Worm (Caenorhabditis elegans) whole organism, late embryonic: ENCODE data around the gene nhr-118.

Experiments used
- C08G9.2 ChIP-seq: sonication (generic microtip); optimal IDR thresholded peaks from 2 replicates; lab custom pipeline; 2016; ENCODE audit warnings: mild to moderate bottlenecking, missing genetic modification characterization, moderate library complexity, missing compliant biosample characterization
- F13H6.1 ChIP-seq: sonication (generic microtip); optimal IDR thresholded peaks from 2 replicates; lab custom pipeline; 2016; ENCODE audit warnings: missing genetic modification characterization, missing compliant biosample characterization
- T23F11.4 ChIP-seq: fragments of 200-800 bp; sonication (Bioruptor generic); optimal IDR thresholded peaks from 2 replicates; lab custom pipeline; 2018; ENCODE audit warnings: mild to moderate bottlenecking, missing genetic modification characterization, missing compliant biosample characterization
- ama-1 ChIP-seq: fragments of 150-350 bp; optimal IDR thresholded peaks from 2 replicates; lab custom pipeline; 2014
- ceh-14 ChIP-seq: sonication (generic microtip); optimal IDR thresholded peaks from 2 replicates; lab custom pipeline; 2016; ENCODE audit warnings: missing genotype, missing genetic modification characterization, missing compliant biosample characterization
- ceh-2 ChIP-seq: sonication (generic microtip); optimal IDR thresholded peaks from 2 replicates; lab custom pipeline; 2016; ENCODE audit warnings: missing genotype, missing genetic modification characterization, missing compliant biosample characterization
- ceh-24 ChIP-seq: sonication (generic microtip); optimal IDR thresholded peaks from 2 replicates; lab custom pipeline; 2016; ENCODE audit warnings: mild to moderate bottlenecking, missing genetic modification characterization, missing compliant biosample characterization
- ceh-30 ChIP-seq: fragments of 150-350 bp; optimal IDR thresholded peaks from 2 replicates; lab custom pipeline; 2014; ENCODE audit warnings: missing biosample characterization, missing genetic modification characterization
- ceh-31 ChIP-seq: sonication (generic microtip); optimal IDR thresholded peaks from 2 replicates; lab custom pipeline; 2016; ENCODE audit warnings: missing genetic modification characterization, missing compliant biosample characterization
- ceh-45 ChIP-seq: fragments of 200-800 bp; sonication (Bioruptor generic); IDR thresholded peaks from 2 replicates; pipeline ENCODE4 v1.3.6; 2022; ENCODE audit warnings: missing genetic modification reagents, missing genetic modification characterization, missing compliant biosample characterization
- ceh-48 ChIP-seq: sonication (generic microtip); optimal IDR thresholded peaks from 2 replicates; lab custom pipeline; 2016; ENCODE audit warnings: missing genetic modification characterization, inconsistent platforms, missing compliant biosample characterization
- ceh-6 ChIP-seq: fragments of 200-800 bp; sonication (Bioruptor generic); optimal IDR thresholded peaks from 2 replicates; lab custom pipeline; 2018; ENCODE audit warnings: mild to moderate bottlenecking, missing genetic modification characterization, missing compliant biosample characterization
- dve-1 ChIP-seq: sonication (generic microtip); optimal IDR thresholded peaks from 2 replicates; lab custom pipeline; 2017; ENCODE audit warnings: antibody characterized with exemption, mild to moderate bottlenecking, missing genetic modification characterization, missing compliant biosample characterization
- elt-2 ChIP-seq: sonication (generic microtip); optimal IDR thresholded peaks from 2 replicates; lab custom pipeline; 2016; ENCODE audit warnings: missing genetic modification reagents, missing genetic modification characterization, missing compliant biosample characterization
- elt-4 ChIP-seq: sonication (generic microtip); optimal IDR thresholded peaks from 2 replicates; lab custom pipeline; 2016; ENCODE audit warnings: missing genetic modification characterization, missing compliant biosample characterization
- ets-4 ChIP-seq: sonication (generic microtip); optimal IDR thresholded peaks from 2 replicates; lab custom pipeline; 2016; ENCODE audit warnings: missing genetic modification characterization, missing compliant biosample characterization
- eyg-1 ChIP-seq: sonication (generic microtip); optimal IDR thresholded peaks from 2 replicates; lab custom pipeline; 2016; ENCODE audit warnings: missing genotype, missing genetic modification characterization, missing compliant biosample characterization
- fkh-6 ChIP-seq: sonication (generic microtip); optimal IDR thresholded peaks from 2 replicates; lab custom pipeline; 2016; ENCODE audit warnings: missing genetic modification characterization, missing compliant biosample characterization
- gmeb-2 ChIP-seq: sonication (generic microtip); optimal IDR thresholded peaks from 2 replicates; lab custom pipeline; 2016; ENCODE audit warnings: missing genetic modification characterization, inconsistent platforms, missing compliant biosample characterization
- hlh-13 ChIP-seq: fragments of 200-800 bp; sonication (Bioruptor generic); optimal IDR thresholded peaks from 2 replicates; lab custom pipeline; 2018; ENCODE audit warnings: mild to moderate bottlenecking, missing genetic modification characterization, missing compliant biosample characterization
- hlh-15 ChIP-seq: sonication (generic microtip); optimal IDR thresholded peaks from 2 replicates; lab custom pipeline; 2016; ENCODE audit warnings: missing genetic modification characterization, missing compliant biosample characterization
- hlh-30 ChIP-seq: sonication (generic microtip); optimal IDR thresholded peaks from 2 replicates; lab custom pipeline; 2017; ENCODE audit warnings: antibody characterized with exemption, missing genetic modification characterization, missing compliant biosample characterization; ENCODE audit not compliant: insufficient read depth
- hlh-6 ChIP-seq: sonication (generic microtip); optimal IDR thresholded peaks from 2 replicates; lab custom pipeline; 2016; ENCODE audit warnings: missing genotype, missing genetic modification characterization, missing compliant biosample characterization
- lim-6 ChIP-seq: sonication (generic microtip); optimal IDR thresholded peaks from 2 replicates; lab custom pipeline; 2016; ENCODE audit warnings: missing genetic modification characterization, missing compliant biosample characterization
- lin-11 ChIP-seq: fragments of 200-800 bp; sonication (Bioruptor generic); optimal IDR thresholded peaks from 2 replicates; lab custom pipeline; 2018; ENCODE audit warnings: mild to moderate bottlenecking, missing genetic modification characterization, missing compliant biosample characterization
- nfya-1 ChIP-seq: sonication (generic microtip); optimal IDR thresholded peaks from 2 replicates; lab custom pipeline; 2017; ENCODE audit warnings: missing genetic modification characterization, mild to moderate bottlenecking, missing compliant biosample characterization, antibody characterized with exemption, moderate library complexity
- nhr-232 ChIP-seq: sonication (generic microtip); optimal IDR thresholded peaks from 2 replicates; lab custom pipeline; 2016; ENCODE audit warnings: missing genetic modification characterization, missing compliant biosample characterization
- npax-4 ChIP-seq: sonication (generic microtip); optimal IDR thresholded peaks from 2 replicates; lab custom pipeline; 2016; ENCODE audit warnings: missing genetic modification characterization, missing compliant biosample characterization
- odd-2 ChIP-seq: sonication (generic microtip); optimal IDR thresholded peaks from 2 replicates; lab custom pipeline; 2017; ENCODE audit warnings: antibody characterized with exemption, mild to moderate bottlenecking, missing genetic modification characterization, missing compliant biosample characterization
- pag-3 ChIP-seq: sonication (generic microtip); optimal IDR thresholded peaks from 2 replicates; lab custom pipeline; 2016; ENCODE audit warnings: missing compliant biosample characterization, missing genetic modification characterization, borderline replicate concordance
- pat-9 ChIP-seq: fragments of 200-800 bp; sonication (Bioruptor generic); optimal IDR thresholded peaks from 2 replicates; lab custom pipeline; 2018; ENCODE audit warnings: mild to moderate bottlenecking, missing genetic modification characterization, moderate library complexity, missing compliant biosample characterization
- pha-2 ChIP-seq: sonication (generic microtip); optimal IDR thresholded peaks from 2 replicates; lab custom pipeline; 2017; ENCODE audit warnings: mild to moderate bottlenecking, missing genetic modification characterization, missing compliant biosample characterization
- pha-4 ChIP-seq: fragments of 150-350 bp; optimal IDR thresholded peaks from 2 replicates; lab custom pipeline; 2018; ENCODE audit warnings: missing biosample characterization, missing genetic modification reagents, missing genetic modification characterization
- sdc-2 ChIP-seq: sonication (generic microtip); optimal IDR thresholded peaks from 2 replicates; lab custom pipeline; 2016; ENCODE audit warnings: missing genotype, missing genetic modification characterization, missing compliant biosample characterization
- sox-2 ChIP-seq: fragments of 200-800 bp; sonication (Bioruptor generic); IDR thresholded peaks from 2 replicates; pipeline ENCODE4 v1.3.6; 2022; ENCODE audit warnings: missing genetic modification reagents, missing genetic modification characterization, missing compliant biosample characterization
- unc-3 ChIP-seq, 2 experiments: fragments of 200-800 bp in 1 of 2; sonication (Bioruptor generic) in 1 of 2; sonication (generic microtip) in 1 of 2; conservative IDR thresholded peaks in 1 of 2; optimal IDR thresholded peaks in 1 of 2; 2 replicates each; pipeline versions ENCODE4 v1.3.6 to Lab custom; 2016 to 2022; ENCODE audit warnings: missing compliant biosample characterization in 2 of 2, missing genetic modification characterization in 2 of 2, missing genetic modification reagents in 1 of 2
- unc-42 ChIP-seq: sonication (generic microtip); optimal IDR thresholded peaks from 2 replicates; lab custom pipeline; 2016; ENCODE audit warnings: missing genotype, missing genetic modification characterization, missing compliant biosample characterization
- unc-55 ChIP-seq: sonication (generic microtip); optimal IDR thresholded peaks from 2 replicates; lab custom pipeline; 2017; ENCODE audit warnings: missing biosample characterization, missing genetic modification reagents, missing genetic modification characterization

nhr-118 gene

DNA sequence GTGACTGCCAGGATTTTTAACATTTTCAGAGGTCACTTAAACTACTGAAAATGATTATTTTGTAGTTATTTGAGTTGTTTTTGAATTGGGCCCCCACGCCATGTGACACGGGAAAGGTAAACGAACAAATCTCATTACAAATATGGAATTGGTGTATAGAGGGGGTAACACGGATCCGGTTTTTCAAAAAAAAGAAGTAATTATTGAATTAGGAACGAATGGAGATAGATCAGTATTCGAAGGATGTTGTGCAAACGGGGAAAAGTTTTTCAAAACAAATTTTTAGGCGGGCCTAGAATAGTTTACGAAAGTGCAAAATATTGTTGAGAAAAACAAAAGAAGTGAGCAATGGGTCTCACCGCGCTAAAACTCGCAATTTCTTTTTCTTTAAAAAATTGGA is 41.2 kb upstream of the nhr-118 start, which contains the start of gene F32D1.11:
TSS of gene F32D1.11 (minus strand) at position 101 of the 400 bp plus-strand sequence.
- no peak for TF ChIP-seq hlh-6 (tag; lab: Kevin White, UChicago)
- TF ChIP-seq C08G9.2 (tag; lab: Kevin White, UChicago), result no peak
- TF ChIP-seq pha-4 (tag; lab: Kevin White, UChicago), result no peak
- TF ChIP-seq hlh-13 (GFP tag; lab: Kevin White, UChicago), result no peak
- no peak for TF ChIP-seq ets-4
- no peak for TF ChIP-seq npax-4 (tag; lab: Kevin White, UChicago)
- TF ChIP-seq nfya-1, result no peak
- TF ChIP-seq F13H6.1 (tag; lab: Kevin White, UChicago), result no peak
- no peak for TF ChIP-seq unc-55 (GFP tag; lab: Kevin White, UChicago)
- no peak for TF ChIP-seq unc-3 (GFP tag; conservative IDR thresholded peaks at IDR 0.05; lab: Robert Waterston, UW)
- no peak for TF ChIP-seq unc-3 (tag; optimal IDR thresholded peaks at IDR 0.05; lab: Kevin White, UChicago)
- TF ChIP-seq ama-1, result no peak
- TF ChIP-seq pat-9 (tag; lab: Kevin White, UChicago), result no peak
- TF ChIP-seq ceh-14 (tag; lab: Kevin White, UChicago), result no peak
- no peak for TF ChIP-seq ceh-24 (tag; lab: Kevin White, UChicago)
- TF ChIP-seq ceh-48, result no peak
- no peak for TF ChIP-seq sdc-2 (tag; lab: Kevin White, UChicago)
- no peak for TF ChIP-seq nhr-232 (tag; lab: Kevin White, UChicago)
- no peak for TF ChIP-seq pha-2 (tag; lab: Kevin White, UChicago)
- no peak for TF ChIP-seq fkh-6 (tag; lab: Kevin White, UChicago)
- TF ChIP-seq, all 69 proteins: peak for 0

DNA sequence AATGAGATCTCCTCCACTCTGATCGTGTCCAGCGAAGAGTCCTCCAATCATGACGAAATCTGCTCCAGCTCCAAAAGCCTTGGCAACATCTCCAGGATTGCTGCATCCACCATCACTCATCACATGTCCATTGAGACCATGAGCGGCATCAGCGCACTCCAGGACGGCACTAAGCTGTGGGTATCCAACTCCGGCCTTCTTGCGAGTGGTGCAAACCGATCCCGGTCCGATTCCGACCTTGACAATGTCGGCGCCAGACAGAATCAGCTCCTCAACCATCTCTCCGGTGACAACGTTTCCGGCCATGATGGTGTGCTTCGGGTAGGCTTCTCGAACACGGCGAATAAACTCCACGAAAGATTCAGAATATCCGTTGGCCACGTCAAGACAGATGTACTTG is 37.1 kb upstream of the nhr-118 start:
- TF ChIP-seq elt-4 (tag; lab: Kevin White, UChicago) (no peak), hlh-30 (tag; lab: Kevin White, UChicago) (no peak), fkh-6 (tag; lab: Kevin White, UChicago) (no peak), lin-11 (tag; lab: Kevin White, UChicago) (no peak), ets-4 (no peak), ceh-6 (GFP tag; lab: Kevin White, UChicago) (no peak)

DNA sequence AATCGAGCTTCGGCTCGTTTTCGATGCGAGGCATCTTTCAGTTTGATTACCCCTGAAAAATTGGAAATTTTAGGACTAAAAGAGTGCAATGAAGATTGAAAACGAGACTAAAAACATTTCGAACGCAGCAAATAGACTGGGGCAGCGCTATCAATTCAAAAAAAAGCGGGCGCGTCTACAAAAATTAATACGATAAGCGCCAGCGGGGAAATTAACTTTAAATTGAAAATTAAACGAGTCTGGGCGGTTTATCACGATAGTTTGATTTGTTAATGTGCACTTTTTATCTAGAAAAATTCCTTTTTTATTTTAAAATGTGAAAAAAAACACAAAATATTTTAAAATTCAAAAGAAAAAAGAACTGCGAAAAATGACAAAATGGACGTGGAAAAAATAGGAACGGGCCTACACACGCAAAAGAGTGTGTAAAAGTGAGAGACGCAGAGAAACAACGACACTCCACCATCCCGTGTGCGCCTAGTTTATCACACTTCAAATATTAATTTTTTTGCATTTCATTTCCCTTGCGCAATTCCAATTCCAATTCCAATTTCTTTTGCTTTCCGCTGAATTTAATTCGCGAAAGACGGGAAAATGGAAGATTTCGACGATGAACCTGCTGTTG is 36.2 kb upstream of the nhr-118 start, which contains the start of the genes gmpr-1 and fipp-1:
TSS of gene gmpr-1 (minus strand) at position 75 of the 625 bp plus-strand sequence.
TSS of gene fipp-1 (plus strand) at position 499 of the 625 bp plus-strand sequence.
- TF ChIP-seq nfya-1 (peak; percentile 29), C08G9.2 (tag; lab: Kevin White, UChicago) (no peak), gmeb-2 (tag; lab: Kevin White, UChicago) (no peak), sox-2 (GFP tag; lab: Robert Waterston, UW) (no peak), ceh-30 (tag; lab: Kevin White, UChicago) (no peak), unc-42 (peak; percentile 43), pag-3 (tag; lab: Kevin White, UChicago) (no peak), nhr-232 (tag; lab: Kevin White, UChicago) (no peak), ceh-31 (tag; lab: Kevin White, UChicago) (peak; percentile 12), lim-6 (tag; lab: Kevin White, UChicago) (no peak), odd-2 (no peak), ceh-2 (tag; lab: Kevin White, UChicago) (no peak), dve-1 (tag; lab: Kevin White, UChicago) (no peak), hlh-6 (tag; lab: Kevin White, UChicago) (no peak), pha-4 (tag; lab: Kevin White, UChicago) (no peak), T23F11.4 (GFP tag; lab: Kevin White, UChicago) (no peak), elt-2 (tag; lab: Kevin White, UChicago) (peak; percentile 32), eyg-1 (no peak), hlh-15 (tag; lab: Kevin White, UChicago) (no peak), ceh-45 (GFP tag; lab: Robert Waterston, UW) (no peak), ceh-14 (tag; lab: Kevin White, UChicago) (peak; percentile 22)
